Fruit fly (Drosophila melanogaster): ENCODE measurements around the gene Diedel3.

Gene Diedel3

DNA sequence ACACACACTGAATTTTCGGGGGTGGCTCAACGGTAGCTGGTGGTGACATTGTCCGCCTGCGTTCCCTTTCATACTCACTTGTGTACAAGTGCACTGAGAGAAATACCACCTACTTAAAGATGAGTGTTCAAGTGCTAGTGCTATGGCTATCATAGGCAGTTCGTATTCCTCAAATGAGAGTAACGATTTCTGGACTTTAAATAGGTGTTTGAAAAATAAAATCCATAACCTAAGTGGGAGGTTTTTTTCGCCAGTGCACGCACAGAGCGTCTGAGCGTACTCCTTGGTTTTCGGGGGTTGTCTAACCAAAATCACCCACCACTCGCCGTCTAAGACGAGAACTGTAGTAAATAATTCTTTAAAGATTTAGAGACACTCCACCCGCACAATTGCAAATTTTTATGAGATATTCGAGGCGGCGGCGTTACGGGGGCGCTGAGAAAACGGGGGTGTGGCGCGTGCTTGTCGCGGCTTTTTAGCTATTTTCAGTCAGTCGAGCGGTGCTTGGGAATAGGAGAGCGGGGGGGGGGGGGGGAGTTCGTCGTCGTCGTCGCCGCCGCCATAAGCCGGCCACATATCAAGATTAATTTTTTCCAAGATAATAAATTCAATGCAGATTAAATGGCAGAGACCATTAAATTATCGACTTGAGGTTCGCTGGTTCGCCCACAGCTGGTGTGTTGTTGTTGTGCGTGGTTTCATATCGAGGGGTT, 32.0 kb upstream of the Diedel3 start (continued):
- TF ChIP-seq Taf1 (GFP tag; IDR thresholded peaks at IDR 0.05) (peak; percentile 56; the same call in 1 of the 2 replicates), CG11504 (tag; optimal IDR thresholded peaks at IDR 0.05) (peak; percentile 86), da (GFP tag; optimal IDR thresholded peaks at IDR 0.05) (peak; percentile 3), BEAF-32 (GFP tag; optimal IDR thresholded peaks at IDR 0.05) (no peak), jing (GFP tag; optimal IDR thresholded peaks at IDR 0.05) (peak; percentile 76), Meics (GFP tag; optimal IDR thresholded peaks at IDR 0.05) (peak; percentile 85), slou (GFP tag; optimal IDR thresholded peaks at IDR 0.05) (peak; percentile 62), fd64A (GFP tag; optimal IDR thresholded peaks at IDR 0.05) (peak; percentile 59), ftz-f1 (GFP tag; optimal IDR thresholded peaks at IDR 0.05) (no peak), ttk (GFP tag; IDR thresholded peaks at IDR 0.05) (peak; percentile 84), Dip2 (GFP tag; IDR thresholded peaks at IDR 0.05) (0 out of 2 replicates have a peak, but pooled peaks have one; percentile 10), bowl (GFP tag; IDR thresholded peaks at IDR 0.05) (0 out of 2 replicates have a peak, but pooled peaks have one; percentile 29), CG18476 (GFP tag; optimal IDR thresholded peaks at IDR 0.05) (peak; percentile 71), crol (GFP tag; IDR thresholded peaks at IDR 0.05) (peak; percentile 60; the same call in 1 of the 2 replicates), Dad (GFP tag; optimal IDR thresholded peaks at IDR 0.05) (peak; percentile 71), Bdp1 (GFP tag; optimal IDR thresholded peaks at IDR 0.05) (peak; percentile 66), chm (GFP tag; IDR thresholded peaks at IDR 0.05) (peak; percentile 92), CG14050 (GFP tag; IDR thresholded peaks at IDR 0.05) (peak; percentile 55; the same call in 2 of the 3 replicates), cato (GFP tag; optimal IDR thresholded peaks at IDR 0.05; ENCODE audit: borderline replicate concordance) (peak; percentile 39), CG11696 (GFP tag; IDR thresholded peaks at IDR 0.05) (0 out of 2 replicates have a peak, but pooled peaks have one; percentile 32), row (GFP tag; IDR thresholded peaks at IDR 0.05) (peak; percentile 91), Ada2b (GFP tag; IDR thresholded peaks at IDR 0.05) (peak; percentile 71), E2f1 (GFP tag; IDR thresholded peaks at IDR 0.05) (peak; percentile 74), CG34422 (GFP tag; IDR thresholded peaks at IDR 0.05) (peak; percentile 66; the same call in 2 of the 3 replicates), CG33557 (GFP tag; optimal IDR thresholded peaks at IDR 0.05) (peak; percentile 78), CG3065 (GFP tag; optimal IDR thresholded peaks at IDR 0.05) (peak; percentile 63), fd3F (GFP tag; optimal IDR thresholded peaks at IDR 0.05) (peak; percentile 59), CG18599 (GFP tag; optimal IDR thresholded peaks at IDR 0.05) (peak; percentile 91), tin (GFP tag; optimal IDR thresholded peaks at IDR 0.05) (peak; percentile 78), Spps (tag; optimal IDR thresholded peaks at IDR 0.05) (peak; percentile 71), CG1603 (tag; optimal IDR thresholded peaks at IDR 0.05) (peak; percentile 95), zfh2 (GFP tag; optimal IDR thresholded peaks at IDR 0.05) (peak; percentile 33), usp (GFP tag; optimal IDR thresholded peaks at IDR 0.05) (no peak), CG14710 (tag; optimal IDR thresholded peaks at IDR 0.05) (peak; percentile 80), Oaz (GFP tag; IDR thresholded peaks at IDR 0.05) (peak; percentile 65), Fer1 (GFP tag; optimal IDR thresholded peaks at IDR 0.05) (peak; percentile 86), ara (GFP tag; IDR thresholded peaks at IDR 0.05) (peak; percentile 82; the same call in 1 of the 2 replicates), fru (optimal IDR thresholded peaks at IDR 0.05) (no peak), gsb-n (tag; optimal IDR thresholded peaks at IDR 0.05) (peak; percentile 84), lilli (GFP tag; optimal IDR thresholded peaks at IDR 0.05) (peak; percentile 81), phol (tag; optimal IDR thresholded peaks at IDR 0.05) (peak; percentile 84), tio (GFP tag; optimal IDR thresholded peaks at IDR 0.05) (peak; percentile 34), Ets65A (GFP tag) (peak; percentile 89), CG5180 (GFP tag; optimal IDR thresholded peaks at IDR 0.05) (peak; percentile 71), slbo (GFP tag; IDR thresholded peaks at IDR 0.05) (peak; percentile 84), kay (GFP tag; optimal IDR thresholded peaks at IDR 0.05) (peak; percentile 17), Fer3 (tag; optimal IDR thresholded peaks at IDR 0.05) (peak; percentile 79), CG8765 (GFP tag; IDR thresholded peaks at IDR 0.05) (no peak), sim (GFP tag; IDR thresholded peaks at IDR 0.05) (peak; percentile 48; the same call in 1 of the 2 replicates), CG16863 (GFP tag; optimal IDR thresholded peaks at IDR 0.05) (peak; percentile 82)
